Worm (Caenorhabditis elegans) whole organism, L4 larva: ENCODE data around the gene hlh-29.

Experiments used
- F26F4.8 ChIP-seq: fragments of 200-800 bp; sonication (Bioruptor generic); conservative IDR thresholded peaks from 2 replicates; pipeline ENCODE4 v1.3.6; 2022; ENCODE audit warnings: missing genetic modification characterization, missing compliant biosample characterization
- Y48G9A.11 ChIP-seq: fragments of 200-800 bp; sonication (Bioruptor generic); IDR thresholded peaks from 2 replicates; pipeline ENCODE4 v1.3.6; 2022; ENCODE audit warnings: missing genetic modification reagents, missing genetic modification characterization, missing compliant biosample characterization
- aha-1 ChIP-seq: fragments of 150-350 bp; peaks from one replicate; lab custom pipeline; 2014; ENCODE audit warnings: missing biosample characterization, missing genetic modification characterization
- ceh-20 ChIP-seq: fragments of 200-800 bp; sonication (Bioruptor generic); IDR thresholded peaks from 2 replicates; pipeline ENCODE4 v1.3.6; 2022; ENCODE audit warnings: missing genetic modification reagents, missing genetic modification characterization, missing compliant biosample characterization
- ceh-62 ChIP-seq: sonication (generic microtip); optimal IDR thresholded peaks from 2 replicates; lab custom pipeline; 2017; ENCODE audit warnings: missing biosample characterization, missing genetic modification characterization
- ceh-82 ChIP-seq: sonication (generic microtip); optimal IDR thresholded peaks from 2 replicates; lab custom pipeline; 2017; ENCODE audit warnings: missing biosample characterization, missing genetic modification characterization
- cey-2 ChIP-seq: sonication (generic microtip); optimal IDR thresholded peaks from 3 replicates; lab custom pipeline; 2017; ENCODE audit warnings: missing genetic modification characterization, mild to moderate bottlenecking, missing compliant biosample characterization, antibody characterized with exemption, borderline replicate concordance; ENCODE audit not compliant: insufficient read depth
- ctbp-1 ChIP-seq: fragments of 200-800 bp; sonication (Bioruptor generic); IDR thresholded peaks from 2 replicates; pipeline ENCODE4 v1.3.6; 2022; ENCODE audit warnings: missing genetic modification reagents, missing genetic modification characterization, missing compliant biosample characterization
- daf-12 ChIP-seq: fragments of 150-350 bp; optimal IDR thresholded peaks from 2 replicates; lab custom pipeline; 2014; ENCODE audit warnings: missing biosample characterization, missing genetic modification reagents, missing genetic modification characterization
- dmd-6 ChIP-seq: fragments of 200-800 bp; sonication (Bioruptor generic); IDR thresholded peaks from 2 replicates; pipeline ENCODE4 v1.3.6; 2022; ENCODE audit warnings: missing genetic modification reagents, missing genetic modification characterization, missing compliant biosample characterization
- dmd-8 ChIP-seq: fragments of 200-800 bp; sonication (Bioruptor generic); IDR thresholded peaks from 2 replicates; pipeline ENCODE4 v1.3.6; 2022; ENCODE audit warnings: missing genetic modification characterization, missing compliant biosample characterization
- dmd-9 ChIP-seq: fragments of 200-800 bp; sonication (Bioruptor generic); IDR thresholded peaks from 2 replicates; pipeline ENCODE4 v1.3.6; 2022; ENCODE audit warnings: missing genetic modification reagents, missing genetic modification characterization, missing compliant biosample characterization
- dpl-1 ChIP-seq: fragments of 150-350 bp; optimal IDR thresholded peaks from 2 replicates; lab custom pipeline; 2014; ENCODE audit warnings: missing biosample characterization, missing genetic modification reagents, missing genetic modification characterization
- fkh-10 ChIP-seq: fragments of 150-350 bp; optimal IDR thresholded peaks from 2 replicates; lab custom pipeline; 2014; ENCODE audit warnings: missing biosample characterization, missing genetic modification reagents, missing genetic modification characterization
- fos-1 ChIP-seq: fragments of 150-350 bp; optimal IDR thresholded peaks from 2 replicates; lab custom pipeline; 2014; ENCODE audit warnings: missing biosample characterization, missing genetic modification characterization
- hlh-11 ChIP-seq: fragments of 200-800 bp; sonication (Bioruptor generic); optimal IDR thresholded peaks from 2 replicates; lab custom pipeline; 2018; ENCODE audit warnings: mild to moderate bottlenecking, missing genetic modification characterization, missing compliant biosample characterization
- hlh-30 ChIP-seq: sonication (generic microtip); optimal IDR thresholded peaks from 2 replicates; lab custom pipeline; 2017; ENCODE audit warnings: antibody characterized with exemption, mild to moderate bottlenecking, missing genetic modification characterization, missing compliant biosample characterization; ENCODE audit not compliant: insufficient read depth
- hmg-1.1 ChIP-seq: fragments of 200-800 bp; sonication (Bioruptor generic); IDR thresholded peaks from 2 replicates; pipeline ENCODE4 v1.3.6; 2022; ENCODE audit warnings: missing genetic modification reagents, missing genetic modification characterization, missing compliant biosample characterization
- lim-7 ChIP-seq: fragments of 200-800 bp; sonication (Bioruptor generic); IDR thresholded peaks from 2 replicates; pipeline ENCODE4 v1.3.6; 2022; ENCODE audit warnings: missing genetic modification characterization, missing compliant biosample characterization
- lin-13 ChIP-seq: fragments of 150-350 bp; optimal IDR thresholded peaks from 2 replicates; lab custom pipeline; 2014; ENCODE audit warnings: missing biosample characterization, missing genetic modification reagents, missing genetic modification characterization
- lsy-2 ChIP-seq, 2 experiments: fragments of 150-350 bp in 1 of 2; sonication (generic microtip) in 1 of 2; optimal IDR thresholded peaks; 2 replicates each; lab custom pipeline; 2014 to 2017; ENCODE audit warnings: missing biosample characterization in 2 of 2, missing genetic modification characterization in 2 of 2
- mdl-1 ChIP-seq, 2 experiments: fragments of 150-350 bp in 1 of 2; sonication (generic microtip) in 1 of 2; optimal IDR thresholded peaks; 2 replicates each; lab custom pipeline; 2014 to 2017; ENCODE audit warnings: missing biosample characterization in 2 of 2, missing genetic modification characterization in 2 of 2
- mep-1 ChIP-seq: fragments of 150-350 bp; sonication (generic microtip); optimal IDR thresholded peaks from 3 replicates; lab custom pipeline; 2014; ENCODE audit warnings: missing biosample characterization, missing genetic modification characterization
- mxl-3 ChIP-seq: fragments of 200-800 bp; sonication (Bioruptor generic); optimal IDR thresholded peaks from 2 replicates; lab custom pipeline; 2018; ENCODE audit warnings: mild to moderate bottlenecking, missing genetic modification characterization, missing compliant biosample characterization
- nhr-28 ChIP-seq: fragments of 150-350 bp; optimal IDR thresholded peaks from 2 replicates; lab custom pipeline; 2014; ENCODE audit warnings: missing biosample characterization, missing genetic modification characterization
- nhr-41 ChIP-seq: fragments of 200-800 bp; sonication (Bioruptor generic); IDR thresholded peaks from 2 replicates; pipeline ENCODE4 v1.3.6; 2022; ENCODE audit warnings: missing genetic modification reagents, missing genetic modification characterization, missing compliant biosample characterization
- nhr-48 ChIP-seq: sonication (generic microtip); optimal IDR thresholded peaks from 2 replicates; lab custom pipeline; 2016; ENCODE audit warnings: mild to moderate bottlenecking, missing genetic modification characterization, missing compliant biosample characterization
- pqm-1 ChIP-seq: sonication (generic microtip); optimal IDR thresholded peaks from 2 replicates; lab custom pipeline; 2017; ENCODE audit warnings: missing biosample characterization, missing genetic modification characterization
- rbr-2 ChIP-seq: sonication (generic microtip); optimal IDR thresholded peaks from 2 replicates; lab custom pipeline; 2016; ENCODE audit warnings: missing genotype, missing genetic modification characterization, missing compliant biosample characterization
- saeg-2 ChIP-seq: fragments of 200-800 bp; sonication (Bioruptor generic); IDR thresholded peaks from 2 replicates; pipeline ENCODE4 v1.3.6; 2022; ENCODE audit warnings: missing genetic modification reagents, missing genetic modification characterization, missing compliant biosample characterization
- set-16 ChIP-seq: fragments of 200-800 bp; sonication (Bioruptor generic); IDR thresholded peaks from 2 replicates; pipeline ENCODE4 v1.3.6; 2022; ENCODE audit warnings: missing genetic modification reagents, missing genetic modification characterization, missing compliant biosample characterization
- skn-1 ChIP-seq: fragments of 150-350 bp; optimal IDR thresholded peaks from 2 replicates; lab custom pipeline; 2014; ENCODE audit warnings: missing biosample characterization, missing genetic modification characterization
- snpc-4 ChIP-seq: fragments of 150-350 bp; optimal IDR thresholded peaks from 2 replicates; lab custom pipeline; 2014; ENCODE audit warnings: missing biosample characterization, missing genetic modification characterization
- spr-3 ChIP-seq: fragments of 200-800 bp; sonication (Bioruptor generic); optimal IDR thresholded peaks from 2 replicates; lab custom pipeline; 2018; ENCODE audit warnings: mild to moderate bottlenecking, missing genetic modification characterization, missing compliant biosample characterization
- tag-97 ChIP-seq: fragments of 200-800 bp; sonication (Bioruptor generic); IDR thresholded peaks from 2 replicates; pipeline ENCODE4 v1.3.6; 2022; ENCODE audit warnings: missing genetic modification characterization, missing compliant biosample characterization
- tra-1 ChIP-seq: fragments of 200-800 bp; sonication (Bioruptor generic); IDR thresholded peaks from 2 replicates; pipeline ENCODE4 v1.3.6; 2022; ENCODE audit warnings: missing genetic modification reagents, missing genetic modification characterization, missing compliant biosample characterization
- unc-62 ChIP-seq, 3 experiments: fragments of 150-350 bp in 1 of 3; sonication (generic microtip); optimal IDR thresholded peaks in 2 of 3; peaks in 1 of 3; 1 replicate in 1 of 3; 2 replicates in 2 of 3; lab custom pipeline; 2014 to 2017; ENCODE audit warnings: missing biosample characterization in 3 of 3, missing genetic modification characterization in 3 of 3, missing genetic modification reagents in 3 of 3, missing genotype in 1 of 3
- zag-1 ChIP-seq: fragments of 150-350 bp; optimal IDR thresholded peaks from 2 replicates; lab custom pipeline; 2014; ENCODE audit warnings: missing biosample characterization, missing genetic modification characterization
- zfp-2 ChIP-seq: sonication (generic microtip); optimal IDR thresholded peaks from 2 replicates; lab custom pipeline; 2016; ENCODE audit warnings: mild to moderate bottlenecking, missing genetic modification characterization, missing compliant biosample characterization

Gene hlh-29

DNA sequence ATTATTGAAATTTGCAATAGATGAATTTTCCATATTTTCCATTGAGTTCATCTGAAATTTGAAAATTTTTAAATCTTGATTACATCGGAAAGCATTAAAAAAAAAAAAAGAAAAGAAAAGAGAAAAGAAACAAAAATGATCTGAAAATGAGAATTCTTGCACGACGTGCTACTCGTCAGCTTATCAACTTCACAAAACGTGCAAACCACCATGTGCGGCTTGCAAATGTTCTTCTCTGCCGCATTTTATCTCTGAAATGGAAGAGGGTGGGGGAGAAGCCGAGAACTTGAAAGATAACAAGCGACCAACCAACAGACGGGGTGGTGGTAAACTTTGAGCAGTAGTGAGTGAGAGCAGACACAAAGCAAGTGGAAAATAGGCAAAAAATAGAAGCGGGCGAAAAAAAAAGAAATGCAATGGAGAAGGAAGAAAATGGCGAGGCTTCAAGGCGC, 14.4 kb downstream of the hlh-29 start, which contains the start of gene F31A3.3:
F31A3.3 (minus strand) TSS at position 51 of the 452 bp plus-strand sequence.
- TF ChIP-seq hlh-30 (tag; lab: Kevin White, UChicago) (no peak), mxl-3 (GFP tag; lab: Kevin White, UChicago) (peak; percentile 51), dmd-6 (GFP tag; lab: Robert Waterston, UW) (peak; percentile 83), zfp-2 (tag; lab: Kevin White, UChicago) (no peak), saeg-2 (GFP tag; lab: Robert Waterston, UW) (0 out of 2 replicates have a peak, but pooled peaks have one; percentile 27), pqm-1 (tag; lab: Kevin White, UChicago) (peak; percentile 51), daf-12 (tag; lab: Kevin White, UChicago) (no peak), nhr-28 (tag; lab: Kevin White, UChicago) (peak; percentile 54), mdl-1 (tag; optimal IDR thresholded peaks at IDR 0.05; lab: Kevin White, UChicago) (peak in 1 of 2 experiments; percentile 46), F26F4.8 (no peak), hmg-1.1 (GFP tag; lab: Robert Waterston, UW) (no peak), aha-1 (peak; percentile 6), hlh-11 (tag; lab: Kevin White, UChicago) (peak; percentile 36), fos-1 (tag; lab: Kevin White, UChicago) (no peak), ceh-62 (tag; lab: Kevin White, UChicago) (no peak), spr-3 (GFP tag; lab: Kevin White, UChicago) (no peak)

DNA sequence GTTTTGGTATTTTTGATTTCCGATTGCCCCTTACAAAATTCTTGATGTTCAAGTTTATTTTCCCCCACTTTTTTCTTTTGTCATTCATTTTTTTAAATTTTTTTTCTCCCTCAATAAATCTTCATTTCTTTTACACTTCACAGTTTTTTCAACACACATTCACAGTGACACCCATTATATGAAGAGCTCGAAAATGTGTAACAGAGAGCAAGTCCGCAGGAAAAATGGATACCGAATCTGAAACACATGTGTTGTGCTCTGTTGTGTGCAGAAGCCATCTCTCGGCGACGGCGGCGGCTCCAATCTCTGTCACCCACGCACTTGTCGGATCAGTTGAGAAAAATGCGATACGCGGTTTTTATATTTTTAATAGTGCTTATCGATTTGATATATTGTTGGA, 20.4 kb downstream of the hlh-29 start, which contains the start of gene sup-10:
sup-10 (plus strand) TSS at position 277 of the 400 bp plus-strand sequence.
- TF ChIP-seq dmd-8 (no peak), unc-62 (GFP tag; optimal IDR thresholded peaks at IDR 0.05 in 1 of 2; lab: Kevin White, UChicago) (peak in 1 of 2 experiments; percentile 55), unc-62 (tag; optimal IDR thresholded peaks at IDR 0.05; lab: Kevin White, UChicago) (no peak), set-16 (GFP tag; lab: Robert Waterston, UW) (no peak), hlh-11 (tag; lab: Kevin White, UChicago) (peak; percentile 40), ceh-20 (GFP tag; lab: Robert Waterston, UW) (0 out of 2 replicates have a peak, but pooled peaks have one; percentile 11), aha-1 (peak; percentile 55)

DNA sequence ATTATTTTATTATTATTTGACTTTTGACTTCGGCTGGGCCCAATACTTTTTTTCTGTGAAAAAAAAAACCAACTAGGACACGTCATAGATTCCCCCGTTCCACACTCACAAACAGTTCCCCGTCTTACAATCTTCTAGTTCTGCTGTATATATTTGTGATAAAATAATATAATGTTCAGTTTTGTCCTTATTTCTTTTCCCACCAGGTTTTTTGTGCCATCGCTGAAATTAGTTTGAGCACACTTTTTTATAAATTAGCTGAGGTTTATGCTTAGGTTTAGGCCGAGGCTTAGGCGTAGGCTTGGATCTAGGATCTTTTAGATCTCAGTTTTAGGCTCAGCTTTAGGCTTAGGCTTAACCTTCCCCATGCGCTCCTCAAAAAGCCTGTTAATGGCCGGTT, 21.1 kb downstream of the hlh-29 start:
- TF ChIP-seq lsy-2 (tag; optimal IDR thresholded peaks at IDR 0.05; lab: Kevin White, UChicago): no peak
- TF ChIP-seq unc-62 (GFP tag; optimal IDR thresholded peaks at IDR 0.05 in 1 of 2; lab: Kevin White, UChicago): peak in 1 of 2 experiments; percentile 92
- no peak for TF ChIP-seq unc-62 (tag; optimal IDR thresholded peaks at IDR 0.05; lab: Kevin White, UChicago)
- peak; percentile 35 for TF ChIP-seq aha-1
- TF ChIP-seq nhr-41: no peak
- TF ChIP-seq lim-7: no peak

DNA sequence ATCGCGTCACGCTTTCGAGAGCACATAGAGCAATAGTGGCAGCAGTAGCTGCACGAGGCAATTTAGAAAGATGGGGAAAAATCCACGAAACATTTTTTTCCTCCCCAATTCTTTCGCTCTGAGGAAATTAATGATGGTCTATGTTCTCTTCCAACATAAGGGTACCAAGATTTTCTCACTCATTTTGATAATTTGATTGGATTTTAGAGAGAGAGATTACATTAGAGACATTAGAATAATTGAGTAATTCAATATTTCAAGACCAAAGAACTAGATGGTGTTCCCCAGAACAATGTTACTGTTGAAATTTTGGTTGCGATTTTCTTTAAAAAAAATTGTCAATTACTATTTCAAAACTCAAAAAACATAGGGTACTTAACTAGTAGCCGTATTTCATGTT, 27.0 kb downstream of the hlh-29 start:
- TF ChIP-seq mdl-1 (tag; optimal IDR thresholded peaks at IDR 0.05; lab: Kevin White, UChicago) (peak in 1 of 2 experiments; percentile 39), ctbp-1 (0 out of 2 replicates have a peak, but pooled peaks have one; percentile 26), zag-1 (tag; lab: Kevin White, UChicago) (no peak)

DNA sequence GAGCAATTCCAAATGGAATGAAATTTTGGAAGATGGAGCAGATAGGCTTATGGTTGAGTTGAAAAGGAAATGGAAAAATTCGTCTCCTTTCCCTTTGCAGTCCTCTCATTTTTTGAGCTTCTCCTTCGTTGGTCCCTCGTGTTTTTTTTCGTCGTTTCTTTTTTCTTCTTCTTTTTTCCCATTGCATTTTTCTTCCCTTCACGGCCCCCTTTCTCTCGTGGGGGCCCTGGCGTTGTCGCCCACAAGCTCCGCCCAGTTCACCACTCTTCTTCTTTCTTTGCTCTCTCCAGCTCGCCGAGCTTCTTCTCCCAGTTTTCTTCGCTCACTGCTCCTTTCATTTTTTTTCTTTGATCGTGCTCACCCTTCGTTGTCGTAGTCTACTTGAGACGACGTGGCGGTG, 29.0 kb downstream of the hlh-29 start:
- TF ChIP-seq Y48G9A.11 (GFP tag; lab: Robert Waterston, UW) (0 out of 2 replicates have a peak, but pooled peaks have one; percentile 16), set-16 (GFP tag; lab: Robert Waterston, UW) (peak; percentile 64), hlh-30 (tag; lab: Kevin White, UChicago) (peak; percentile 51), hlh-11 (tag; lab: Kevin White, UChicago) (peak; percentile 9), aha-1 (peak; percentile 60), rbr-2 (tag; lab: Kevin White, UChicago) (peak; percentile 44), dmd-9 (GFP tag; lab: Robert Waterston, UW) (no peak), dpl-1 (GFP tag; lab: Kevin White, UChicago) (no peak), tra-1 (GFP tag; lab: Robert Waterston, UW) (0 out of 2 replicates have a peak, but pooled peaks have one; percentile 26), nhr-28 (tag; lab: Kevin White, UChicago) (no peak), mep-1 (peak; percentile 64), tag-97 (GFP tag; lab: Robert Waterston, UW) (no peak), lsy-2 (tag; optimal IDR thresholded peaks at IDR 0.05; lab: Kevin White, UChicago) (peak in 1 of 2 experiments; percentile 36), lin-13 (GFP tag; lab: Kevin White, UChicago) (no peak), dmd-6 (GFP tag; lab: Robert Waterston, UW) (0 out of 2 replicates have a peak, but pooled peaks have one; percentile 10), skn-1 (tag; lab: Kevin White, UChicago) (no peak), snpc-4 (no peak), hmg-1.1 (GFP tag; lab: Robert Waterston, UW) (peak; percentile 70), nhr-48 (tag; lab: Kevin White, UChicago) (no peak), fkh-10 (GFP tag; lab: Kevin White, UChicago) (peak; percentile 2), mdl-1 (tag; optimal IDR thresholded peaks at IDR 0.05; lab: Kevin White, UChicago) (peak in 1 of 2 experiments; percentile 66), ceh-82 (tag; lab: Kevin White, UChicago) (no peak), cey-2 (tag; lab: Kevin White, UChicago) (no peak), unc-62 (GFP tag; optimal IDR thresholded peaks at IDR 0.05 in 1 of 2; lab: Kevin White, UChicago) (peak in 1 of 2 experiments; percentile 66), unc-62 (tag; optimal IDR thresholded peaks at IDR 0.05; lab: Kevin White, UChicago) (no peak)
